Fruit fly (Drosophila melanogaster) whole organism, prepupa: ENCODE measurements around the gene CG5883.

Experiments used
- CG10631 ChIP-seq: fragments of 200-800 bp; sonication (Bioruptor generic); optimal IDR thresholded peaks from 2 replicates; lab custom pipeline; 2016; ENCODE audit warnings: missing biosample characterization, missing genetic modification characterization
- CG11294 ChIP-seq: fragments of 200-800 bp; sonication (Bioruptor generic); IDR thresholded peaks from 2 replicates; pipeline ENCODE4 v1.3.6; 2022; ENCODE audit warnings: missing biosample characterization, missing genetic modification characterization
- CG11762 ChIP-seq: fragments of 200-800 bp; sonication (Bioruptor generic); optimal IDR thresholded peaks from 3 replicates; lab custom pipeline; 2016; ENCODE audit warnings: missing biosample characterization, missing genetic modification characterization; ENCODE audit not compliant: insufficient read depth
- CG15336 ChIP-seq: fragments of 200-800 bp; sonication (Bioruptor generic); IDR thresholded peaks from 2 replicates; pipeline ENCODE4 v1.3.6; 2022; ENCODE audit warnings: missing biosample characterization, missing genetic modification characterization
- CG16779 ChIP-seq: fragments of 200-800 bp; sonication (Bioruptor generic); optimal IDR thresholded peaks from 3 replicates; lab custom pipeline; 2017; ENCODE audit warnings: missing biosample characterization, mild to moderate bottlenecking, missing genetic modification characterization
- CG3032 ChIP-seq: fragments of 200-800 bp; optimal IDR thresholded peaks from 2 replicates; lab custom pipeline; 2019; ENCODE audit warnings: missing biosample characterization, mild to moderate bottlenecking, missing genetic modification characterization, moderate library complexity
- CG31627 ChIP-seq: fragments of 200-800 bp; sonication (Bioruptor generic); optimal IDR thresholded peaks from 3 replicates; lab custom pipeline; 2016; ENCODE audit warnings: missing biosample characterization, missing genetic modification characterization
- CG3919 ChIP-seq: fragments of 200-800 bp; sonication (Bioruptor generic); optimal IDR thresholded peaks from 3 replicates; lab custom pipeline; 2016; ENCODE audit warnings: missing biosample characterization, missing genetic modification characterization
- CG4318 ChIP-seq: fragments of 200-800 bp; sonication (Bioruptor generic); optimal IDR thresholded peaks from 3 replicates; lab custom pipeline; 2017; ENCODE audit warnings: missing biosample characterization, mild to moderate bottlenecking, missing genetic modification characterization
- CG6163 ChIP-seq: fragments of 200-800 bp; sonication (Bioruptor generic); IDR thresholded peaks from 3 replicates; pipeline ENCODE4 v1.3.6; 2022; ENCODE audit warnings: missing biosample characterization, missing genetic modification characterization
- CG6276 ChIP-seq: fragments of 200-800 bp; sonication (Bioruptor generic); optimal IDR thresholded peaks from 2 replicates; lab custom pipeline; 2017; ENCODE audit warnings: missing biosample characterization, mild to moderate bottlenecking, missing genetic modification characterization
- CG6792 ChIP-seq: fragments of 200-800 bp; sonication (Bioruptor generic); optimal IDR thresholded peaks from 3 replicates; lab custom pipeline; 2016; ENCODE audit warnings: missing biosample characterization, missing genetic modification characterization
- CG6808 ChIP-seq: fragments of 200-800 bp; sonication (Bioruptor generic); optimal IDR thresholded peaks from 3 replicates; lab custom pipeline; 2017; ENCODE audit warnings: missing biosample characterization, missing genetic modification characterization, mild to moderate bottlenecking, moderate library complexity, missing genetic modification reagents
- CG7368 ChIP-seq: fragments of 200-800 bp; sonication (Bioruptor generic); optimal IDR thresholded peaks from 3 replicates; lab custom pipeline; 2016; ENCODE audit warnings: missing biosample characterization, missing genetic modification characterization
- CG8319 ChIP-seq: fragments of 200-800 bp; sonication (Bioruptor generic); optimal IDR thresholded peaks from 3 replicates; lab custom pipeline; 2016; ENCODE audit warnings: missing biosample characterization, missing genetic modification characterization
- CG9139 ChIP-seq: fragments of 200-800 bp; sonication (Bioruptor generic); optimal IDR thresholded peaks from 3 replicates; lab custom pipeline; 2017; ENCODE audit warnings: missing biosample characterization, mild to moderate bottlenecking, missing genetic modification characterization
- Eip93F ChIP-seq: fragments of 200-800 bp; sonication (Bioruptor generic); optimal IDR thresholded peaks from 2 replicates; lab custom pipeline; 2016; ENCODE audit warnings: missing biosample characterization, mild to moderate bottlenecking, missing genetic modification characterization
- Ets96B ChIP-seq: fragments of 200-800 bp; optimal IDR thresholded peaks from 2 replicates; lab custom pipeline; 2019; ENCODE audit warnings: missing biosample characterization, mild to moderate bottlenecking, missing genetic modification characterization, moderate library complexity
- Gug ChIP-seq: fragments of 200-800 bp; sonication (Bioruptor generic); IDR thresholded peaks from 2 replicates; pipeline ENCODE4 v1.3.6; 2022; ENCODE audit warnings: missing biosample characterization, missing genetic modification characterization
- Hr39 ChIP-seq: fragments of 200-800 bp; sonication (Bioruptor generic); optimal IDR thresholded peaks from 2 replicates; lab custom pipeline; 2016; ENCODE audit warnings: missing biosample characterization, missing genetic modification characterization
- Lpt ChIP-seq: fragments of 200-800 bp; sonication (Bioruptor generic); optimal IDR thresholded peaks from 3 replicates; lab custom pipeline; 2016; ENCODE audit warnings: missing biosample characterization, missing genetic modification characterization
- Met ChIP-seq: fragments of 200-800 bp; sonication (Bioruptor generic); optimal IDR thresholded peaks from 3 replicates; lab custom pipeline; 2016; ENCODE audit warnings: missing biosample characterization, missing genetic modification characterization
- Smox ChIP-seq: fragments of 200-800 bp; sonication (Bioruptor generic); optimal IDR thresholded peaks from 3 replicates; lab custom pipeline; 2016; ENCODE audit warnings: missing biosample characterization, missing genetic modification characterization
- Sox102F ChIP-seq: fragments of 200-800 bp; sonication (Bioruptor generic); optimal IDR thresholded peaks from 2 replicates; lab custom pipeline; 2016; ENCODE audit warnings: missing biosample characterization, mild to moderate bottlenecking, missing genetic modification characterization
- achi ChIP-seq: fragments of 200-800 bp; sonication (Bioruptor generic); optimal IDR thresholded peaks from 3 replicates; lab custom pipeline; 2016; ENCODE audit warnings: missing biosample characterization, missing genetic modification characterization
- acj6 ChIP-seq: fragments of 200-800 bp; sonication (Bioruptor generic); optimal IDR thresholded peaks from 3 replicates; lab custom pipeline; 2016; ENCODE audit warnings: missing biosample characterization, missing genetic modification characterization
- dac ChIP-seq: fragments of 200-800 bp; sonication (Bioruptor generic); optimal IDR thresholded peaks from 2 replicates; lab custom pipeline; 2017; ENCODE audit warnings: missing biosample characterization, mild to moderate bottlenecking, missing genetic modification characterization
- dsx ChIP-seq: fragments of 200-800 bp; optimal IDR thresholded peaks from 3 replicates; lab custom pipeline; 2019; ENCODE audit warnings: missing biosample characterization, mild to moderate bottlenecking, missing genetic modification characterization, moderate library complexity; ENCODE audit not compliant: poor library complexity, severe bottlenecking
- esn ChIP-seq: fragments of 200-800 bp; sonication (Bioruptor generic); optimal IDR thresholded peaks from 2 replicates; lab custom pipeline; 2016; ENCODE audit warnings: missing biosample characterization, mild to moderate bottlenecking, missing genetic modification characterization, moderate library complexity
- fd59A ChIP-seq: fragments of 200-800 bp; sonication (Bioruptor generic); optimal IDR thresholded peaks from 2 replicates; lab custom pipeline; 2017; ENCODE audit warnings: missing biosample characterization, mild to moderate bottlenecking, missing genetic modification characterization, missing genetic modification reagents
- fd85E ChIP-seq: fragments of 200-800 bp; sonication (Bioruptor generic); optimal IDR thresholded peaks from 3 replicates; lab custom pipeline; 2016; ENCODE audit warnings: missing biosample characterization, missing genetic modification characterization
- lz ChIP-seq: fragments of 200-800 bp; sonication (Bioruptor generic); optimal IDR thresholded peaks from 3 replicates; lab custom pipeline; 2016; ENCODE audit warnings: missing biosample characterization, missing genetic modification characterization
- net ChIP-seq: fragments of 200-800 bp; sonication (Bioruptor generic); optimal IDR thresholded peaks from 3 replicates; lab custom pipeline; 2016; ENCODE audit warnings: missing biosample characterization, missing genetic modification characterization
- pdm3 ChIP-seq: fragments of 200-800 bp; sonication (Bioruptor generic); optimal IDR thresholded peaks from 3 replicates; lab custom pipeline; 2016; ENCODE audit warnings: missing biosample characterization, missing genetic modification characterization
- salr ChIP-seq, 2 experiments: fragments of 200-800 bp; sonication (Bioruptor generic); optimal IDR thresholded peaks; 3 replicates each; lab custom pipeline; 2016 to 2018; ENCODE audit warnings: missing biosample characterization in 2 of 2, missing genetic modification characterization in 2 of 2, mild to moderate bottlenecking in 1 of 2
- spab ChIP-seq: fragments of 200-800 bp; sonication (Bioruptor generic); optimal IDR thresholded peaks from 2 replicates; lab custom pipeline; 2017; ENCODE audit warnings: missing biosample characterization, mild to moderate bottlenecking, missing genetic modification characterization, missing genetic modification reagents
- ss ChIP-seq, 2 experiments: fragments of 200-800 bp; sonication (Bioruptor generic); optimal IDR thresholded peaks; 2 replicates in 1 of 2; 3 replicates in 1 of 2; lab custom pipeline; 2017 to 2018; ENCODE audit warnings: mild to moderate bottlenecking in 2 of 2, missing biosample characterization in 2 of 2, missing genetic modification characterization in 2 of 2, moderate library complexity in 1 of 2
- topi ChIP-seq: fragments of 200-800 bp; sonication (Bioruptor generic); optimal IDR thresholded peaks from 3 replicates; lab custom pipeline; 2016; ENCODE audit warnings: missing biosample characterization, missing genetic modification characterization
- vri ChIP-seq: fragments of 200-800 bp; sonication (Bioruptor generic); optimal IDR thresholded peaks from 3 replicates; lab custom pipeline; 2016; ENCODE audit warnings: missing biosample characterization, mild to moderate bottlenecking, missing genetic modification characterization

Gene CG5883

DNA sequence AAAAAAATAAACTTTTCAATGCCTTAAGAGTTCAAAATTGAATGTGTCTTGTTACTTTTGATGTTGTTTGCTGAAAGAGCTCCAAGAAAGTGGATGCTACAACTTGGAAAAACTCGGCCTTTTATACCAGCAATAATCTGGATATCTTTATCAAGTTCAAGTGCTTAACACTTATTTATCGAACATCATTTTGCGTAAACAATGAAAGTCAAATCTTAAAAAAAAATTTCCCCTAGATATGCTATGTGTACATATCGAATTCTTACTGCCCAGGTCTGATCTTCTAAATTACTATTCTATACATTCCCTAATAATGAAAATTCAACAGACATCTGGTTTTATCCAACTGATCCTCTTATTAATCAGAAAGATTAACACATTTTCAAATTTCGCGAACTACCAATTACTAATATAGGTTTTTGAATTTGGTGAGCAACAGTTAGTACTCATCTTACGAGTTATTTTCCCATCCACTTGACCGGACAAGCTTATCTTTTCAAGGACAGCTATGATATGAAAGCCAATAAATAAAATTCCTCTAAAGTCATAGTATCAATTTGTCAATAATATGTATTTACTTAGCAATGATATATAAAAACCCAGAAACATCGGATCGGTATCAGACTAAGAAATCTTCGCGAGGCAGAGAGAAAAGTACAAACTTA lies 13.1 kb upstream of the CG5883 start, which contains the start of the genes CG11570 and CG43294:
Gene CG11570 (minus strand): TSS at position 101 of the 665 bp plus-strand sequence.
Gene CG43294 (plus strand): TSS at position 615 of the 665 bp plus-strand sequence.
- TF ChIP-seq Smox (no peak), CG8319 (GFP tag; lab: Kevin White, UChicago) (no peak), CG6163 (GFP tag; lab: Robert Waterston, UW) (no peak), net (GFP tag; lab: Kevin White, UChicago) (no peak), CG11294 (no peak), CG3032 (tag; lab: Kevin White, UChicago) (no peak), Eip93F (GFP tag; lab: Kevin White, UChicago) (no peak), CG15336 (GFP tag; lab: Robert Waterston, UW) (no peak), Sox102F (GFP tag; lab: Kevin White, UChicago) (no peak), topi (GFP tag; lab: Kevin White, UChicago) (no peak), Met (GFP tag; lab: Kevin White, UChicago) (no peak), Lpt (no peak), vri (GFP tag; lab: Kevin White, UChicago) (no peak), Gug (GFP tag; lab: Robert Waterston, UW) (no peak), dac (no peak), CG4318 (GFP tag; lab: Kevin White, UChicago) (no peak)

DNA sequence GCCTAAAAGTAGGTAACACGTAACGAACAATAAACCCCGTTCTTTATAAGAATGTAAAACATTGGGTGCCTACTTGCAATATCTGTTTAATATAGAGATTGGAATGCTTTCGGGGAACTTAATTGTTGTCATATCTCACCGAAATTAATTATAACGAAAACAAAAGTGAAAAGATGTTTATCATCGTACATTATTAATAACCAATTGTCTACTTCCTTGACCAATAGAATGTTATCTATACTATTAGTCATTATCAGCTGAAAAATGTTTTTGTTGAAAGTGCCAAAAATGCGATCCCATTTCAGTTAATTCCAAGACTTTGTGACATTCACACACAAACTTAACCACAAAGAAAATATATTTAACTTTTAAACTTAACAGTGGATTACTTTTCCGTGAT lies 9.1 kb upstream of the CG5883 start, which contains the start of gene CG7248:
Gene CG7248 (plus strand): TSS at position 301 of the 400 bp plus-strand sequence.
- TF ChIP-seq salr (GFP tag; optimal IDR thresholded peaks at IDR 0.05; lab: Kevin White, UChicago) (no peak), CG15336 (GFP tag; lab: Robert Waterston, UW) (no peak), fd85E (no peak), CG9139 (GFP tag; lab: Kevin White, UChicago) (no peak), CG6792 (no peak), Gug (GFP tag; lab: Robert Waterston, UW) (no peak), spab (GFP tag; lab: Kevin White, UChicago) (no peak), CG7368 (GFP tag; lab: Kevin White, UChicago) (no peak), CG3032 (tag; lab: Kevin White, UChicago) (no peak), CG16779 (tag; lab: Kevin White, UChicago) (no peak), lz (GFP tag; lab: Kevin White, UChicago) (no peak), esn (no peak), CG31627 (no peak), achi (GFP tag; lab: Kevin White, UChicago) (no peak), net (GFP tag; lab: Kevin White, UChicago) (no peak), CG10631 (no peak), Eip93F (GFP tag; lab: Kevin White, UChicago) (no peak), CG6276 (no peak), vri (GFP tag; lab: Kevin White, UChicago) (no peak), CG11762 (no peak)

- TF ChIP-seq ss (GFP tag; optimal IDR thresholded peaks at IDR 0.05; lab: Kevin White, UChicago) (no peak), spab (GFP tag; lab: Kevin White, UChicago) (no peak), Hr39 (GFP tag; lab: Kevin White, UChicago) (no peak), topi (GFP tag; lab: Kevin White, UChicago) (no peak), acj6 (GFP tag; lab: Kevin White, UChicago) (no peak), CG7368 (GFP tag; lab: Kevin White, UChicago) (no peak), CG3919 (GFP tag; lab: Kevin White, UChicago) (no peak), Ets96B (no peak), dac (no peak), vri (GFP tag; lab: Kevin White, UChicago) (no peak), CG6792 (no peak), achi (GFP tag; lab: Kevin White, UChicago) (no peak), fd59A (GFP tag; lab: Kevin White, UChicago) (no peak), CG6808 (GFP tag; lab: Kevin White, UChicago) (no peak), dsx (GFP tag; lab: Kevin White, UChicago) (no peak), Eip93F (GFP tag; lab: Kevin White, UChicago) (no peak), lz (GFP tag; lab: Kevin White, UChicago) (no peak), CG6276 (no peak), pdm3 (GFP tag; lab: Kevin White, UChicago) (no peak), Sox102F (GFP tag; lab: Kevin White, UChicago) (no peak)
- TF ChIP-seq, all 60 proteins: peak for 0
Observed at dm6 chr3L:11953217-11953616, 8.6 kb upstream of the CG5883 start, which contains the start of gene obst-G. Gene obst-G, minus strand, starts transcription at chr3L:11953317.
